Fruit fly (Drosophila melanogaster): ENCODE measurements around the gene CG7950.

- no peak for TF ChIP-seq h (optimal IDR thresholded peaks at IDR 0.05)
- no peak for TF ChIP-seq psq (optimal IDR thresholded peaks at IDR 0.05)
These were observed 43.8 kb downstream of the CG7950 start for dm6 chr3R:30100325-30100975.
